Fruit fly (Drosophila melanogaster): ENCODE measurements around the gene Pkcdelta.

The Pkcdelta gene

DNA sequence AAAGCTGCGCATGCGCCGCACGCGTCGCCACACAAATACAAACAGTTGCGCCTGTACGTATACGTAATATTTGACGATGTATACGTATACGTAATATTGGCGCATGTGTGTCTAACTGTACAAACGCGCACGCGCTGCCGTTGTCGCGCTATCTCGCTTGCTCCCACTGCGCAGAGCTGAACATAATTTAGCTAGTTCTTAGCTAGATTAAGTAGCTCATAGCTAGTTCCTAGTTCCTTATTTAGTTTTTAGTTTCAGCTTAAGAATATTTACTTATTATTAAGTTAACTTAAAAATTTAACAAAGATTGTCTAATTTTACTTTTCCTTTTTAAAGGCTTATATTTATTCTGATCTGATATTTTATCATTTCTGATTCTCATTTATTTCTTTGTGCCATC is 48.3 kb downstream of the Pkcdelta start:
- no peak for TF ChIP-seq cnc (optimal IDR thresholded peaks at IDR 0.05)
- no peak for TF ChIP-seq CG7045 (GFP tag; optimal IDR thresholded peaks at IDR 0.05)

DNA sequence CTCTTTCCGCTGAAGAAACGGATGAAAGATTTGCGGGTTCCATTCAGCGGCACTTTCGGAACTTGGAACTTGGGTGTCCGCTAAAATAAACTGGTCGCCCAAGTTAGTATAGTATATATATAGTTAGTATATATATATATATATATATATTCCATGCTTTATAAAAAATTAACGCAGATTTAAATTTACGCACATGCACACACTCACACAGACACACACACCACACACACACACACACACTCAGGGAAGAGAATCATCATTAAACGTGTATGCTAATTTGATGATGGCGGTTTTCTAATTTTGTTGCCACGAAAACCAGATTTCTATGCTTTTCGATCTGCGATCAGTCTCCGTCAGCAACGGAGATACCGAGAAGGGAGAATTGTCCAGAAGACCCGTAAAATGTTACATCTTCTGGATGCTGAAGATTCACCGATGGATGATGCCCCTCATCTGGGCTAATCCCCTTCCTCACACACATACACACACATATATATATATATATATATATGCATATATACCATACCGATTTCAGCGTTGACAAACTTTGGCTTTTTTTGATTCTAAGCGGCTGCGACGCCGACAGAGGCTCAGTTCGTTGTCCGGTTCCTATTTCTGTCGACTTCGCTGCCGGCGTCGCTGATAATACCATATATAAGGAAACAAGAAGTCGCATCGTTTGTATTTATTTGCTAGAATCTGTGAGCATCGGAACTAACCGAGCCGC is 54.4 kb downstream of the Pkcdelta start, which contains the start of gene Cpr11A:
TSS of gene Cpr11A (plus strand) at position 677 of the 727 bp plus-strand sequence.
- TF ChIP-seq kay (GFP tag; ENCODE audit: borderline replicate concordance) (no peak), CG11617 (GFP tag; optimal IDR thresholded peaks at IDR 0.05) (no peak), cic (GFP tag; optimal IDR thresholded peaks at IDR 0.05) (no peak), ovo (GFP tag; optimal IDR thresholded peaks at IDR 0.05) (no peak), Crg-1 (GFP tag; optimal IDR thresholded peaks at IDR 0.05) (no peak), CG1620 (GFP tag; optimal IDR thresholded peaks at IDR 0.05) (no peak)

DNA sequence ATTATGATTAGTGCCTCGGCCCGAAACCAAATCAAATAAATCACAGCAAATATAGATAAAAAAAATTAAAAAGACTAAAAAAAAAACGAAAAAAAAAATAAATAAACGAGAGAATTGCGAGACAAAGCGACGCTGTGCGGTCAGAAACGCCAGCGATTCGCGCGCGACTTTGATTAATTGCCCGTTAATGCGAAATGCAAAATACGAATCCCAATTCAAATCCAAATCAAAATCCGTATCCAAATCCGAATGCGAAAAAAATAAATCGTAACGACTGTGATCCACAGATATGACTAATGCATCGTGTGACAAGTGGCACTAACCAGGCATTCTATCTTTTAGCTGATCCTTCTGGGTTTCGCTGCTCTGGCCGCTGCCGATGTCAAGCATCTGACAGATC is 55.5 kb downstream of the Pkcdelta start:
- no peak for TF ChIP-seq bab1 (GFP tag; optimal IDR thresholded peaks at IDR 0.05)
- TF ChIP-seq cnc (optimal IDR thresholded peaks at IDR 0.05): no peak
- TF ChIP-seq Hr96 (GFP tag; optimal IDR thresholded peaks at IDR 0.05): no peak
- no peak for TF ChIP-seq toe (GFP tag; optimal IDR thresholded peaks at IDR 0.05)
- no peak for TF ChIP-seq CG11617 (GFP tag; optimal IDR thresholded peaks at IDR 0.05)
- TF ChIP-seq CG7045 (GFP tag; optimal IDR thresholded peaks at IDR 0.05): no peak
- no peak for TF ChIP-seq kay (GFP tag; ENCODE audit: borderline replicate concordance)
- TF ChIP-seq tj (GFP tag; optimal IDR thresholded peaks at IDR 0.05): no peak
- TF ChIP-seq pad (GFP tag; optimal IDR thresholded peaks at IDR 0.05): no peak
- TF ChIP-seq CG33017 (tag; optimal IDR thresholded peaks at IDR 0.05): no peak
- no peak for TF ChIP-seq ovo (GFP tag; optimal IDR thresholded peaks at IDR 0.05)
- TF ChIP-seq CG14711 (tag; optimal IDR thresholded peaks at IDR 0.05): no peak
- no peak for TF ChIP-seq cic (GFP tag; optimal IDR thresholded peaks at IDR 0.05)
- no peak for TF ChIP-seq CG7101 (tag; optimal IDR thresholded peaks at IDR 0.05)

DNA sequence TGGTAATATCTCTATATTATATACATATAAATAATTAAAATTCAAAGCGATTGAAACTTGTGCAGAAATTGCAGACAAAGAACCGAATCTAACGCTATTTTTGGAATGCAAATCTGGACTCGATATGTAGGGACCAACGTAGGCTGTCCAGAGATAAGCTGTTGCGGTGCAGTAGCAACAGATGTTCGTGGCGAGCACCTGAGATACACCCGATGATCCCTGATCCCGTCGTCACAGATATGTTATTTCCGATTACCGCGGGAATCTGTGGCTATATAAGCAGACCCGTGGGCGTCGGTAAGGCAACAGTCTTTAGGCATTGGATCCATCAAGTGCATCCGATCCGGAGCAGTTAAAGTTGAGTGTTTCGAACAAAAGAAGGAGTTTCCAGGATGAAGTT is 58.0 kb downstream of the Pkcdelta start, which contains the start of gene Lsp1alpha:
TSS of gene Lsp1alpha (plus strand) at position 301 of the 400 bp plus-strand sequence.
- TF ChIP-seq CG7045 (GFP tag; optimal IDR thresholded peaks at IDR 0.05) (no peak), Clk (GFP tag; optimal IDR thresholded peaks at IDR 0.05) (no peak), Crg-1 (GFP tag; optimal IDR thresholded peaks at IDR 0.05) (no peak), ovo (GFP tag; optimal IDR thresholded peaks at IDR 0.05) (no peak), CG12768 (GFP tag; optimal IDR thresholded peaks at IDR 0.05) (no peak), cnc (optimal IDR thresholded peaks at IDR 0.05) (no peak), Hr96 (GFP tag; optimal IDR thresholded peaks at IDR 0.05) (no peak), bab1 (GFP tag; optimal IDR thresholded peaks at IDR 0.05) (no peak), tj (GFP tag; optimal IDR thresholded peaks at IDR 0.05) (no peak), CG1620 (GFP tag; optimal IDR thresholded peaks at IDR 0.05) (no peak), pad (GFP tag; optimal IDR thresholded peaks at IDR 0.05) (no peak)

DNA sequence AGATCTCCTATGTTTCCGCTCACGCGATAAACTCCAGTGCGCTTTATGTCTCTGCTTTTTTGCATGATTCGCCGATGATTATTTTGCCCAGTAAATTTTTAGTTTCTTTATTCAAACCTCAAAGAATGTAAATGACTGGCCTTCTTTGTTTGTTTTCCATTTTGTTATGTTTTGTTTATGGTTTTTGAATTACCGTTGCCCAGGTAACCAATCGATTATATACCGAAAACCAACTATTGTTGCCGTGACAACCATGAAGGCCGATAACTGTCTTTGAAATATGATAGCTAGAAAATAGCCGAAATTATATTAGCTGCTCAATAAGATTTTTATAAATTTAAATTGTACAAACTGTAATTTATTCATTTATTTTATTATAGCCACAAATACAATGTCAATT is 64.5 kb downstream of the Pkcdelta start, which contains the start of gene Mks1:
TSS of gene Mks1 (minus strand) at position 101 of the 400 bp plus-strand sequence.
- TF ChIP-seq CG33017 (tag; optimal IDR thresholded peaks at IDR 0.05) (no peak), Clk (GFP tag; optimal IDR thresholded peaks at IDR 0.05) (no peak), toe (GFP tag; optimal IDR thresholded peaks at IDR 0.05) (no peak), CG14711 (tag; optimal IDR thresholded peaks at IDR 0.05) (peak; percentile 66)

DNA sequence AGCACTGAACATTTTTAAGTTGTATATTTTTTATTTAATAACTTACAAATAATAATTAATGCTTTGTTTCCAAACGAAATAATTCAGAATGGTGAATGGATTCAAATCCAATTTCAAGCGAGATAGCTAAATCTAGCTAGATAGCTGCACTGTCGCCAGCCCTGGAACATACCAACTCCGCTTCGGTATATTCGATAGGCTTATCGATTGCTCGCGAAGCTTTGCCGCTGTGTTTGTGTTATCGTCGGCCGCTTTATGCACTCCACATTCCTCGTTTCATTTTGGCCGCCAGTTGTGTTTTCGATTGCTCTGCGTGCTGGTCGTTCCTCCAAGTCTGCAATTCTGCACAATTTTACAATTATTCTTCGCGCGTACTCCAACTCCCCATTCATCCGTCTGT is 64.9 kb downstream of the Pkcdelta start, which contains the start of gene mdu:
TSS of gene mdu (plus strand) at position 259 of the 400 bp plus-strand sequence.
- TF ChIP-seq CG14711 (tag; optimal IDR thresholded peaks at IDR 0.05) (peak; percentile 50), Hr96 (GFP tag; optimal IDR thresholded peaks at IDR 0.05) (no peak), CG5204 (GFP tag; optimal IDR thresholded peaks at IDR 0.05) (peak; percentile 28), Mnt (GFP tag; optimal IDR thresholded peaks at IDR 0.05) (no peak), bab1 (GFP tag; optimal IDR thresholded peaks at IDR 0.05) (peak; percentile 40), tj (GFP tag; optimal IDR thresholded peaks at IDR 0.05) (peak; percentile 19), CG33017 (tag; optimal IDR thresholded peaks at IDR 0.05) (no peak), Crg-1 (GFP tag; optimal IDR thresholded peaks at IDR 0.05) (no peak)

DNA sequence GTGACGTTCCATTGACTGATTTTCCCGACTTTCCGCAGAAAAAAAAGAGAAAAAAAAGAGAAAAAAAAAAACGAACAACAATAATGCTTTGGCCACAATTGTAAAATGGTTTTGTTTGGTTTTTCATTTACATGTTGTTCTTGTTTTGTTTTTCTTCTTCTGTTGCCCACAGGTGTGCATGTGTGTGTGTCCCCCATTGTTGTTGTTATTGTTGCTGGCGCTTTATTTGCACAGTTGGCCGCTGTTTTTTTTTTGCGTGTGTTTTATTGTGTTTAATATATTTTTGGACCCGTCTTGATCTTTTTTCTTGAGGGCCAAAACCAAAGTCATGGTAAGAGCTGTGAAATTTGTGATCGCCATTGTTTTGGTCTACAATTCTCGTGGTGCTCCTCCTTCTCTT is 66.1 kb downstream of the Pkcdelta start:
- TF ChIP-seq CG5204 (GFP tag; optimal IDR thresholded peaks at IDR 0.05) (no peak), CG14711 (tag; optimal IDR thresholded peaks at IDR 0.05) (no peak), Crg-1 (GFP tag; optimal IDR thresholded peaks at IDR 0.05) (no peak), Clk (GFP tag; optimal IDR thresholded peaks at IDR 0.05) (no peak), CG7045 (GFP tag; optimal IDR thresholded peaks at IDR 0.05) (no peak), CG11617 (GFP tag; optimal IDR thresholded peaks at IDR 0.05) (no peak), ovo (GFP tag; optimal IDR thresholded peaks at IDR 0.05) (no peak), CG33017 (tag; optimal IDR thresholded peaks at IDR 0.05) (no peak)

All from whole organism, adult.